Worm (Caenorhabditis elegans) whole organism, early embryonic: ENCODE results near the gene got-1.2.

ENCODE experiments used
- B0310.2 ChIP-seq: sonication (generic microtip); optimal IDR thresholded peaks from 2 replicates; lab custom pipeline; 2016; ENCODE audit warnings: mild to moderate bottlenecking, missing genetic modification characterization, missing compliant biosample characterization
- F13C5.2 ChIP-seq: sonication (generic microtip); optimal IDR thresholded peaks from 2 replicates; lab custom pipeline; 2017; ENCODE audit warnings: mild to moderate bottlenecking, missing genetic modification characterization, inconsistent platforms, missing compliant biosample characterization
- aly-1 ChIP-seq: sonication (generic microtip); optimal IDR thresholded peaks from 2 replicates; lab custom pipeline; 2016; ENCODE audit warnings: missing genetic modification characterization, missing compliant biosample characterization
- ama-1 ChIP-seq: fragments of 150-350 bp; optimal IDR thresholded peaks from 2 replicates; lab custom pipeline; 2014
- ceh-13 ChIP-seq: fragments of 200-800 bp; sonication (Bioruptor generic); optimal IDR thresholded peaks from 2 replicates; lab custom pipeline; 2018; ENCODE audit warnings: mild to moderate bottlenecking, missing genetic modification characterization, missing compliant biosample characterization
- ceh-36 ChIP-seq: sonication (generic microtip); optimal IDR thresholded peaks from 2 replicates; lab custom pipeline; 2016; ENCODE audit warnings: missing genetic modification characterization, inconsistent platforms, missing compliant biosample characterization
- ets-7 ChIP-seq: sonication (generic microtip); optimal IDR thresholded peaks from 2 replicates; lab custom pipeline; 2016; ENCODE audit warnings: missing genotype, missing genetic modification characterization, missing compliant biosample characterization
- flt-1 ChIP-seq: fragments of 200-800 bp; sonication (Bioruptor generic); IDR thresholded peaks from 2 replicates; pipeline ENCODE4 v1.3.6; 2022; ENCODE audit warnings: missing genetic modification characterization, missing compliant biosample characterization
- hmbx-1 ChIP-seq: sonication (generic microtip); optimal IDR thresholded peaks from 2 replicates; lab custom pipeline; 2016; ENCODE audit warnings: mild to moderate bottlenecking, missing genetic modification characterization, missing compliant biosample characterization
- hmg-4 ChIP-seq: fragments of 200-800 bp; sonication (Bioruptor generic); optimal IDR thresholded peaks from 2 replicates; lab custom pipeline; 2018; ENCODE audit warnings: mild to moderate bottlenecking, missing genetic modification characterization, missing compliant biosample characterization
- hnd-1 ChIP-seq: sonication (generic microtip); optimal IDR thresholded peaks from 2 replicates; lab custom pipeline; 2016; ENCODE audit warnings: missing genetic modification characterization, missing compliant biosample characterization
- pes-1 ChIP-seq: fragments of 200-800 bp; sonication (Bioruptor generic); IDR thresholded peaks from 2 replicates; pipeline ENCODE4 v1.3.6; 2022; ENCODE audit warnings: missing genetic modification reagents, missing genetic modification characterization, missing compliant biosample characterization
- scrt-1 ChIP-seq: fragments of 200-800 bp; sonication (Bioruptor generic); IDR thresholded peaks from 2 replicates; pipeline ENCODE4 v1.3.6; 2022; ENCODE audit warnings: missing genetic modification characterization, missing compliant biosample characterization
- sea-1 ChIP-seq: fragments of 200-800 bp; sonication (Bioruptor generic); conservative IDR thresholded peaks from 2 replicates; pipeline ENCODE4 v1.3.6; 2022; ENCODE audit warnings: missing genetic modification characterization, missing compliant biosample characterization
- tbx-11 ChIP-seq: fragments of 200-800 bp; sonication (Bioruptor generic); IDR thresholded peaks from 2 replicates; pipeline ENCODE4 v1.3.6; 2022; ENCODE audit warnings: missing genetic modification characterization, missing compliant biosample characterization
- tbx-37 ChIP-seq: fragments of 200-800 bp; sonication (Bioruptor generic); conservative IDR thresholded peaks from 2 replicates; pipeline ENCODE4 v1.3.6; 2022; ENCODE audit warnings: missing genetic modification reagents, missing genetic modification characterization, missing compliant biosample characterization
- tra-4 ChIP-seq: sonication (generic microtip); optimal IDR thresholded peaks from 2 replicates; lab custom pipeline; 2017; ENCODE audit warnings: missing genetic modification characterization, missing compliant biosample characterization

Gene got-1.2

DNA sequence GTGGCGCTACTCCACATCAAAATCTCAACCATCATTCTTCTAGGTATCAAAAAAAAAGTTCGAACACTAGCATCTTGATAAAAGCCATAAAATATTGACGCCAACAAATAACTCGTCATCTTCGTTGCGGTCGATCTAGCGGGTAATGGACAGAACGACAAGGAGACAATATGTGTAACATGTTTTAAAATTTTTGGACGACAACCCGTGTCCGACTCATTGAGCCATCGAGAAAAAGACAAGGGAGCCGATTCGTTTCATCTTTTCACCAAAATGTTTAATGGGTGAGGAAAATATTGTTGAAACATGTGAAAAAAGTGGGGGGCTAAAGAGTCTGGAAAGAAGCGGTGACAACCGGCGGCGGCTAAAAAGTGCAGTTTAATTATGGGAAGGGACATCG, 28.6 kb upstream of the got-1.2 start:
- TF ChIP-seq flt-1 (GFP tag; lab: Robert Waterston, UW), result no peak
- TF ChIP-seq ceh-36 (tag; lab: Kevin White, UChicago), result no peak
- no peak for TF ChIP-seq tra-4 (tag; lab: Kevin White, UChicago)
- TF ChIP-seq hnd-1 (tag; lab: Kevin White, UChicago), result no peak
- no peak for TF ChIP-seq hmbx-1 (tag; lab: Kevin White, UChicago)
- no peak for TF ChIP-seq pes-1 (GFP tag; lab: Robert Waterston, UW)
- no peak for TF ChIP-seq ceh-13 (GFP tag; lab: Kevin White, UChicago)
- TF ChIP-seq tbx-11 (GFP tag; lab: Robert Waterston, UW), result no peak
- TF ChIP-seq hmg-4 (GFP tag; lab: Kevin White, UChicago), result no peak
- no peak for TF ChIP-seq scrt-1 (GFP tag; lab: Robert Waterston, UW)
- TF ChIP-seq ets-7 (tag; lab: Kevin White, UChicago), result no peak
- no peak for TF ChIP-seq sea-1 (GFP tag; lab: Robert Waterston, UW)
- TF ChIP-seq F13C5.2 (tag; lab: Kevin White, UChicago), result no peak
- TF ChIP-seq tbx-37 (GFP tag; lab: Robert Waterston, UW), result no peak
- TF ChIP-seq aly-1 (tag; lab: Kevin White, UChicago), result no peak
- no peak for TF ChIP-seq ama-1
- no peak for TF ChIP-seq B0310.2 (tag; lab: Kevin White, UChicago)

DNA sequence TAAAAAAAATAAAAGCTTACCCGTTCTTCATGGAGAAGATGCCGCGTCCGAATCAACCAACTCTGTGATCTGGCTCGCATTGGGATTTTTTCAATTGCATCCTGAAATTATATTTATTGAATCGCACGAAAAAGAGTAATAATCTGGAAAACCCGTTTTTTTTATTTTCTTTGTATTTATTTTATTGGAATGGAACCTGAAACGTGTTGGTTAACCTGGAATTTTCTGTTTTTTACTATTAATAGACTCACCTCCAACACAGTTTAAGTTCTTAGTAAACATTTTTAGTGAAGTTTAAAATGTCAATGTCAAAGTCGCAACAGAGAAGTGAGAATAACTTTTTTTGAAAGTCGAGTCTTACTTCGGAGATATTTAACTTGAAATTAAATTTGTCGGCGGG, 25.3 kb upstream of the got-1.2 start:
- TF ChIP-seq scrt-1 (GFP tag; lab: Robert Waterston, UW), result no peak
- TF ChIP-seq aly-1 (tag; lab: Kevin White, UChicago), result no peak
- no peak for TF ChIP-seq hmg-4 (GFP tag; lab: Kevin White, UChicago)
- no peak for TF ChIP-seq ceh-36 (tag; lab: Kevin White, UChicago)
- no peak for TF ChIP-seq flt-1 (GFP tag; lab: Robert Waterston, UW)
- no peak for TF ChIP-seq F13C5.2 (tag; lab: Kevin White, UChicago)
- TF ChIP-seq B0310.2 (tag; lab: Kevin White, UChicago), result no peak

DNA sequence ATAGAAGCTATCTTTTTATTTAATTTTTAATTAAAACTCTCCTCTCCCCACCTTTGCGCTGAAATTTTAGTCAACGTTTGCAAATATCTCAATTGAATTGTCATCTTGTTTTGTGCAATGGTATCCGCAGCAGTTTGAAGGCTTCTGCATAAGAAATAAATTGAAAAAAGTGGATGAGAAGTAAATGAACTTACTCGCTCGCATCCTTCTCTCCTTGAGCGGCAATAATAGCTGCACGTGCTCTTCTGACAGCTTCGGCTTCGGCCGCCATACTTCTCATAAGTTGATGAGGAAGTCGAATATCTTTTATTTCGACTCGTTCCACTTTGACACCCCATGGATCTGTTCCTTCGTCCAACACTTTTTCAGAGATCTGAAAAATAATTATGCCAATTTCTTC, 23.9 kb upstream of the got-1.2 start:
- TF ChIP-seq flt-1 (GFP tag; lab: Robert Waterston, UW), result no peak
- TF ChIP-seq aly-1 (tag; lab: Kevin White, UChicago), result no peak
- TF ChIP-seq ceh-13 (GFP tag; lab: Kevin White, UChicago), result no peak
- TF ChIP-seq hmbx-1 (tag; lab: Kevin White, UChicago), result no peak
- no peak for TF ChIP-seq ceh-36 (tag; lab: Kevin White, UChicago)
- TF ChIP-seq scrt-1 (GFP tag; lab: Robert Waterston, UW), result no peak
- TF ChIP-seq pes-1 (GFP tag; lab: Robert Waterston, UW), result no peak
- TF ChIP-seq ets-7 (tag; lab: Kevin White, UChicago), result no peak
- no peak for TF ChIP-seq tbx-37 (GFP tag; lab: Robert Waterston, UW)
- no peak for TF ChIP-seq hnd-1 (tag; lab: Kevin White, UChicago)
- no peak for TF ChIP-seq sea-1 (GFP tag; lab: Robert Waterston, UW)
- TF ChIP-seq B0310.2 (tag; lab: Kevin White, UChicago), result no peak
- TF ChIP-seq hmg-4 (GFP tag; lab: Kevin White, UChicago), result no peak
- no peak for TF ChIP-seq F13C5.2 (tag; lab: Kevin White, UChicago)
- no peak for TF ChIP-seq ama-1
- TF ChIP-seq tra-4 (tag; lab: Kevin White, UChicago), result no peak
- no peak for TF ChIP-seq tbx-11 (GFP tag; lab: Robert Waterston, UW)

DNA sequence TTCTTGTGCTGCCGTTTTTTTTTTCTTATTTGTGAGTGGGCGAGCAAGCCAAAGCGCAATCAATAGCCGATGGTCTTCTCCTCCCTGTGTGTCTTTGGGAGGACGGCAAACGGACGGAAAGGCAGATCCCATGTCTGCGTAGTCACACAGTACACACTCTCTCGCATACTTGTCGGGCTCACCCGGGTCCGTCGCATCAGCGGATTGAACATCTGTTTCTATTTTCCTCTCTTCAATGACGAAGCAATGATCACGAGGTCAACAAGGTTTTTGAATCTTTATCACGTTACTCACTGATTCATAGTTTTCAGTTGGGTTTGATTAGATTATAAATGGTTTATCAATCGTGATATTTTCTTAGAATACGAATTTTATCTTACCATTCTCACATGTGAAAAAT, 22.6 kb upstream of the got-1.2 start:
- TF ChIP-seq flt-1 (GFP tag; lab: Robert Waterston, UW), result no peak
- TF ChIP-seq hnd-1 (tag; lab: Kevin White, UChicago), result no peak
- no peak for TF ChIP-seq ets-7 (tag; lab: Kevin White, UChicago)
- TF ChIP-seq sea-1 (GFP tag; lab: Robert Waterston, UW), result no peak
- TF ChIP-seq scrt-1 (GFP tag; lab: Robert Waterston, UW), result no peak
- peak; percentile 44 for TF ChIP-seq hmg-4 (GFP tag; lab: Kevin White, UChicago)
- no peak for TF ChIP-seq F13C5.2 (tag; lab: Kevin White, UChicago)
- TF ChIP-seq tra-4 (tag; lab: Kevin White, UChicago), result no peak

DNA sequence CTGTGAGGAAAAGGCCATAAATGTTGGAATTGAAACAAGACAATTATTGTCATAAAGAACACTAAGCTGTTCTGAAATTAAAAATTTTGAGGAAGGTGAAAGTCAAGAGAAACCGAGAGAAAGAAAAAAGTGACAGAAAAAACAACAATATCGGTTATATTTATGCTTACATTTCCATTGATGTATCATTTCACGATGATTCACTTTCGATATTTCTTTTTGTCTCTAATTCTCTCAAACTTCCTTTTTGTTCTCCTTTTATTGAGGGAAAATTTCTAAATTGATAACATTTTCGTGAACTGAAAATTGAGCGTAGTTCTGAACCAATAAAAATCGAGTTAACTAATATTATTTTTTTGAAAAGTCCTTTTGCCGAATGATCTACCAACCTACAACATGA, 22.0 kb upstream of the got-1.2 start:
- no peak for TF ChIP-seq tbx-11 (GFP tag; lab: Robert Waterston, UW)
- no peak for TF ChIP-seq tbx-37 (GFP tag; lab: Robert Waterston, UW)
- TF ChIP-seq hmbx-1 (tag; lab: Kevin White, UChicago), result no peak

DNA sequence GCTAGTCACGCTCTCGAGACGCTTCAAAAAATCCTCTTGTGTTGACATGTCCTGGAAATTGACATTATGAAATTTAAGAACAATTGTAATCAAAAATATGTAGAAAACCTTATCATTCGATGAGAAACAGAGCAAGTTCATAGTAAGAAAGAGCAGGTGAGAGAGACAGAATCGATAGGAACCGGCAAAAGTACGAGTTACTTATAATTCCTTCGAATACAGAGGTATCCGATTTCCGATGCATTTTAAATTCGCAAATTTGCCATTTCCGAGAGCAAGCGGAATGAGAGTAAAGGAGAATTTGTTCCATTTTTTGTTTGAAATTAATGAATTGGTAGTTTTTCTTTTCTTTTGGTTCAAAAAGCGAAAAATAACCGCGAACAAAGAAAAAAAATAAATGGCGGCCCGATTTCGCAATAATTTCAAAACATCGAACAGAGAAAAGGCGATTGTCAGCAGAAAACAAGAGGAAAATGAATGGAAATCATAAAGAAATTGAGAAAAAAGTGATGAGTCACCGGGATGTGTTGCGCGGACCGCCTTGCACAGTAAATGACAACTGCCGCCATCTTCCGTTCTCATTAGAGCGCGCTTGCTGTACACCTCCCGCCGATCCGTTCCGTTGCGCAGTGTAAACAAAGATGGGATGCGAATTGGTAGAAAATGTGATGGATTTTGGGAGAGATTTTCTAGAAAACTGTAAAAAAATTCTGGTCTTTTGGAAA, 20.8 kb upstream of the got-1.2 start, which contains the start of gene cas-1:
TSS of gene cas-1 (minus strand) at position 51 of the 725 bp plus-strand sequence.
- 0 out of 2 replicates have a peak, but pooled peaks have one; percentile 9 for TF ChIP-seq tbx-37 (GFP tag; lab: Robert Waterston, UW)
- peak; percentile 88 for TF ChIP-seq ets-7 (tag; lab: Kevin White, UChicago)
- no peak for TF ChIP-seq tra-4 (tag; lab: Kevin White, UChicago)
- TF ChIP-seq sea-1 (GFP tag; lab: Robert Waterston, UW), result no peak
- TF ChIP-seq aly-1 (tag; lab: Kevin White, UChicago), result no peak

DNA sequence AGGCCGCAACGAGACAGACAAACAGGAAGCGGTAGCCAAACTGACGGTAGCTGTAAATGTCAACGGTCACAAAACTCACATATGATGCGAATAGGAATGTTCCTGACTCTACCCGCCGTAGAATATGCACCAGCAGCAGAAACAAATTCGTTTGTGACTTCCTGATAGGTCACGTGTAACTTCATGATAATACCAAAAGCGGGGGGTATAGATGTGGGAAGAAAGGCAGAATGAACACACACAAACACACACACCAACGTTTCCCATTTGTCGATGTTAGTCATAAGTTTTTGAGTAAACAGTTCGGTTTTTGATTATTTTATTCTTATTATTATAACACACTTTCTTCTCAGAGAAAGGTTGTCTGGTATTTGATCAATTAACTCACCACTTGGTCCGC, 20.2 kb upstream of the got-1.2 start:
- no peak for TF ChIP-seq ceh-36 (tag; lab: Kevin White, UChicago)
- TF ChIP-seq B0310.2 (tag; lab: Kevin White, UChicago), result no peak
- no peak for TF ChIP-seq ceh-13 (GFP tag; lab: Kevin White, UChicago)
